Fruit fly (Drosophila melanogaster) whole organism, embryonic: Measurements from ENCODE around the gene Mdr65.

Source experiments
- BEAF-32 ChIP-seq: fragments of 200-800 bp; sonication (Bioruptor generic); optimal IDR thresholded peaks from 3 replicates; lab custom pipeline; 2017; ENCODE audit warnings: missing biosample characterization, missing genetic modification characterization, mild to moderate bottlenecking, moderate library complexity, missing genetic modification reagents
- CG15011 ChIP-seq: fragments of 200-800 bp; sonication (Bioruptor generic); optimal IDR thresholded peaks from 3 replicates; lab custom pipeline; 2018; ENCODE audit warnings: missing biosample characterization, mild to moderate bottlenecking, missing genetic modification characterization
- CG15479 ChIP-seq: fragments of 200-800 bp; sonication (Bioruptor generic); optimal IDR thresholded peaks from 3 replicates; lab custom pipeline; 2019; ENCODE audit warnings: missing biosample characterization, mild to moderate bottlenecking, missing genetic modification characterization, moderate library complexity
- CG15601 ChIP-seq: fragments of 200-800 bp; sonication (Bioruptor generic); optimal IDR thresholded peaks from 3 replicates; lab custom pipeline; 2019; ENCODE audit warnings: missing biosample characterization, mild to moderate bottlenecking, missing genetic modification characterization, moderate library complexity
- CG16813 ChIP-seq: fragments of 200-800 bp; sonication (Bioruptor generic); IDR thresholded peaks from 3 replicates; pipeline ENCODE4 v1.3.6; 2022; ENCODE audit warnings: missing biosample characterization, missing genetic modification characterization; ENCODE audit not compliant: partially characterized antibody
- CG17568 ChIP-seq: fragments of 200-800 bp; sonication (Bioruptor generic); optimal IDR thresholded peaks from 2 replicates; lab custom pipeline; 2018; ENCODE audit warnings: missing biosample characterization, mild to moderate bottlenecking, missing genetic modification characterization, moderate library complexity
- CG17802 ChIP-seq: fragments of 200-800 bp; sonication (Bioruptor generic); optimal IDR thresholded peaks from 2 replicates; lab custom pipeline; 2018; ENCODE audit warnings: missing biosample characterization, mild to moderate bottlenecking, missing genetic modification characterization, moderate library complexity
- CG18011 ChIP-seq: fragments of 200-800 bp; sonication (Bioruptor generic); optimal IDR thresholded peaks from 2 replicates; lab custom pipeline; 2017; ENCODE audit warnings: missing biosample characterization, missing genetic modification characterization, mild to moderate bottlenecking, moderate library complexity, missing genotype
- CG18262 ChIP-seq: fragments of 200-800 bp; optimal IDR thresholded peaks from 3 replicates; lab custom pipeline; 2019; ENCODE audit warnings: missing biosample characterization, mild to moderate bottlenecking, missing genetic modification characterization, moderate library complexity
- CG18764 ChIP-seq: fragments of 200-800 bp; sonication (Bioruptor generic); optimal IDR thresholded peaks from 3 replicates; lab custom pipeline; 2016; ENCODE audit warnings: missing biosample characterization, missing genetic modification characterization
- CG2199 ChIP-seq: fragments of 200-800 bp; sonication (Bioruptor generic); IDR thresholded peaks from 3 replicates; pipeline ENCODE4 v1.3.6; 2022; ENCODE audit warnings: missing biosample characterization, missing genetic modification characterization
- CG32772 ChIP-seq: fragments of 200-800 bp; sonication (Bioruptor generic); IDR thresholded peaks from 2 replicates; pipeline ENCODE4 v1.3.6; 2022; ENCODE audit warnings: missing biosample characterization, missing genetic modification characterization
- CG7786 ChIP-seq: fragments of 200-800 bp; sonication (Bioruptor generic); optimal IDR thresholded peaks from 2 replicates; lab custom pipeline; 2016; ENCODE audit warnings: missing biosample characterization, missing genetic modification characterization
- CG9817 ChIP-seq: fragments of 200-800 bp; sonication (Bioruptor generic); optimal IDR thresholded peaks from 2 replicates; lab custom pipeline; 2018; ENCODE audit warnings: missing biosample characterization, mild to moderate bottlenecking, missing genetic modification characterization, moderate library complexity
- CkIIα-i1 ChIP-seq: fragments of 200-800 bp; sonication (Bioruptor generic); IDR thresholded peaks from 2 replicates; pipeline ENCODE4 v1.3.6; 2022; ENCODE audit warnings: missing biosample characterization, missing genetic modification characterization
- Dip3 ChIP-seq: fragments of 200-800 bp; sonication (Bioruptor generic); optimal IDR thresholded peaks from 3 replicates; lab custom pipeline; 2016; ENCODE audit warnings: missing biosample characterization, missing genetic modification characterization
- E2f1 ChIP-seq: fragments of 200-800 bp; sonication (Bioruptor generic); IDR thresholded peaks from 2 replicates; pipeline ENCODE4 v1.3.6; 2022; ENCODE audit warnings: missing biosample characterization, missing genetic modification characterization
- H2.0 ChIP-seq: fragments of 200-800 bp; sonication (Bioruptor generic); IDR thresholded peaks from 2 replicates; pipeline ENCODE4 v1.3.6; 2022; ENCODE audit warnings: missing biosample characterization, missing genetic modification characterization
- Hr78 ChIP-seq, 2 experiments: fragments of 200-800 bp in 1 of 2; fragments of >200 bp in 1 of 2; sonication (Bioruptor generic) in 1 of 2; optimal IDR thresholded peaks; 2 replicates each; lab custom pipeline; 2017 to 2019; ENCODE audit warnings: missing biosample characterization in 2 of 2, missing genetic modification characterization in 2 of 2, mild to moderate bottlenecking in 1 of 2, moderate library complexity in 1 of 2
- Hsf ChIP-seq: fragments of 200-800 bp; sonication (Bioruptor generic); optimal IDR thresholded peaks from 3 replicates; lab custom pipeline; 2016; ENCODE audit warnings: missing biosample characterization, missing genetic modification characterization
- Lpt ChIP-seq: fragments of >200 bp; optimal IDR thresholded peaks from 2 replicates; lab custom pipeline; 2018; ENCODE audit warnings: missing biosample characterization, missing genetic modification characterization
- NK7.1 ChIP-seq: fragments of 200-800 bp; sonication (Bioruptor generic); optimal IDR thresholded peaks from 3 replicates; lab custom pipeline; 2016; ENCODE audit warnings: missing biosample characterization, missing genetic modification characterization
- Ravus ChIP-seq: fragments of 200-800 bp; sonication (Bioruptor generic); IDR thresholded peaks from 2 replicates; pipeline ENCODE4 v1.3.6; 2022; ENCODE audit warnings: missing biosample characterization, missing genetic modification characterization
- Stat92E ChIP-seq, 3 experiments: fragments of >200 bp in 2 of 3; fragments of 200-800 bp in 1 of 3; sonication (Bioruptor generic) in 1 of 3; optimal IDR thresholded peaks; 2 replicates each; lab custom pipeline; 2017 to 2019; ENCODE audit warnings: missing biosample characterization in 3 of 3, missing genetic modification characterization in 3 of 3, mild to moderate bottlenecking in 1 of 3, moderate library complexity in 1 of 3
- Xrp1 ChIP-seq: fragments of 200-800 bp; sonication (Bioruptor generic); IDR thresholded peaks from 2 replicates; pipeline ENCODE4 v1.3.6; 2022; ENCODE audit warnings: missing biosample characterization, missing genetic modification characterization
- abd-A ChIP-seq: fragments of 200-800 bp; sonication (Bioruptor generic); optimal IDR thresholded peaks from 3 replicates; lab custom pipeline; 2019; ENCODE audit warnings: missing biosample characterization, mild to moderate bottlenecking, missing genetic modification characterization, moderate library complexity
- ac ChIP-seq: fragments of 200-800 bp; sonication (Bioruptor generic); optimal IDR thresholded peaks from 3 replicates; lab custom pipeline; 2017; ENCODE audit warnings: missing biosample characterization, mild to moderate bottlenecking, missing genetic modification characterization
- bowl ChIP-seq: fragments of 200-800 bp; sonication (Bioruptor generic); IDR thresholded peaks from 2 replicates; pipeline ENCODE4 v1.3.6; 2022; ENCODE audit warnings: missing biosample characterization, missing genetic modification characterization
- br ChIP-seq: fragments of >200 bp; optimal IDR thresholded peaks from 2 replicates; lab custom pipeline; 2017
- cg ChIP-seq: fragments of 200-800 bp; sonication (Bioruptor generic); optimal IDR thresholded peaks from 3 replicates; lab custom pipeline; 2019; ENCODE audit warnings: missing biosample characterization, mild to moderate bottlenecking, missing genetic modification characterization, moderate library complexity
- chif ChIP-seq, 2 experiments: fragments of 200-800 bp; sonication (Bioruptor generic); optimal IDR thresholded peaks; 3 replicates each; lab custom pipeline; 2016; ENCODE audit warnings: missing biosample characterization in 2 of 2, missing genetic modification characterization in 2 of 2
- dmrt11E ChIP-seq: fragments of 200-800 bp; sonication (Bioruptor generic); optimal IDR thresholded peaks from 3 replicates; lab custom pipeline; 2018; ENCODE audit warnings: missing biosample characterization, mild to moderate bottlenecking, missing genetic modification characterization, moderate library complexity
- esg ChIP-seq: fragments of 200-800 bp; sonication (Bioruptor generic); conservative IDR thresholded peaks from 2 replicates; pipeline ENCODE4 v1.3.6; 2022; ENCODE audit warnings: missing biosample characterization, missing genetic modification characterization
- fd3F ChIP-seq: fragments of 200-800 bp; sonication (Bioruptor generic); optimal IDR thresholded peaks from 2 replicates; lab custom pipeline; 2018; ENCODE audit warnings: missing biosample characterization, mild to moderate bottlenecking, missing genetic modification characterization, moderate library complexity
- fu2 ChIP-seq: fragments of 200-800 bp; sonication (Bioruptor generic); optimal IDR thresholded peaks from 2 replicates; lab custom pipeline; 2016; ENCODE audit warnings: missing biosample characterization, missing genetic modification characterization
- grn ChIP-seq: fragments of 200-800 bp; sonication (Bioruptor generic); optimal IDR thresholded peaks from 3 replicates; lab custom pipeline; 2017; ENCODE audit warnings: missing biosample characterization, missing genetic modification characterization
- gsb ChIP-seq: fragments of 200-800 bp; sonication (Bioruptor generic); IDR thresholded peaks from 2 replicates; pipeline ENCODE4 v1.3.6; 2022; ENCODE audit warnings: missing biosample characterization, missing genetic modification characterization
- gt ChIP-seq: fragments of 200-800 bp; sonication (Bioruptor generic); IDR thresholded peaks from 2 replicates; pipeline ENCODE4 v1.3.6; 2022; ENCODE audit warnings: missing biosample characterization, missing genetic modification characterization
- ham ChIP-seq: fragments of 200-800 bp; sonication (Bioruptor generic); IDR thresholded peaks from 2 replicates; pipeline ENCODE4 v1.3.6; 2022; ENCODE audit warnings: missing biosample characterization, missing genetic modification characterization
- hbn ChIP-seq: fragments of 200-800 bp; sonication (Bioruptor generic); IDR thresholded peaks from 2 replicates; pipeline ENCODE4 v1.3.6; 2022; ENCODE audit warnings: missing biosample characterization, missing genetic modification characterization; ENCODE audit not compliant: partially characterized antibody
- hkb ChIP-seq, 2 experiments: fragments of 200-800 bp in 1 of 2; fragments of >200 bp in 1 of 2; sonication (Bioruptor generic) in 1 of 2; IDR thresholded peaks in 1 of 2; optimal IDR thresholded peaks in 1 of 2; 2 replicates each; pipeline versions ENCODE4 v1.3.6 to Lab custom; 2017 to 2022; ENCODE audit warnings: missing biosample characterization in 1 of 2, missing genetic modification characterization in 1 of 2
- hth ChIP-seq: fragments of >200 bp; optimal IDR thresholded peaks from 2 replicates; lab custom pipeline; 2017; ENCODE audit warnings: inconsistent platforms
- pum ChIP-seq: fragments of 200-800 bp; sonication (Bioruptor generic); optimal IDR thresholded peaks from 2 replicates; lab custom pipeline; 2016; ENCODE audit warnings: missing biosample characterization, missing genetic modification characterization
- sisA ChIP-seq: fragments of 200-800 bp; sonication (Bioruptor generic); IDR thresholded peaks from 2 replicates; pipeline ENCODE4 v1.3.6; 2022; ENCODE audit warnings: missing biosample characterization, missing genetic modification characterization
- trh ChIP-seq: fragments of 200-800 bp; sonication (Bioruptor generic); optimal IDR thresholded peaks from 2 replicates; lab custom pipeline; 2016; ENCODE audit warnings: missing biosample characterization, missing genetic modification characterization
- ttk ChIP-seq: fragments of 200-800 bp; sonication (Bioruptor generic); IDR thresholded peaks from 2 replicates; pipeline ENCODE4 v2.1.2; 2022; ENCODE audit warnings: missing biosample characterization, missing genetic modification characterization
- tx ChIP-seq: fragments of 200-800 bp; sonication (Bioruptor generic); optimal IDR thresholded peaks from 2 replicates; lab custom pipeline; 2016; ENCODE audit warnings: missing biosample characterization, missing genetic modification characterization
- zen2 ChIP-seq: fragments of 200-800 bp; sonication (Bioruptor generic); IDR thresholded peaks from 3 replicates; pipeline ENCODE4 v1.3.6; 2022; ENCODE audit warnings: missing biosample characterization, missing genetic modification characterization; ENCODE audit not compliant: partially characterized antibody

The Mdr65 gene

DNA sequence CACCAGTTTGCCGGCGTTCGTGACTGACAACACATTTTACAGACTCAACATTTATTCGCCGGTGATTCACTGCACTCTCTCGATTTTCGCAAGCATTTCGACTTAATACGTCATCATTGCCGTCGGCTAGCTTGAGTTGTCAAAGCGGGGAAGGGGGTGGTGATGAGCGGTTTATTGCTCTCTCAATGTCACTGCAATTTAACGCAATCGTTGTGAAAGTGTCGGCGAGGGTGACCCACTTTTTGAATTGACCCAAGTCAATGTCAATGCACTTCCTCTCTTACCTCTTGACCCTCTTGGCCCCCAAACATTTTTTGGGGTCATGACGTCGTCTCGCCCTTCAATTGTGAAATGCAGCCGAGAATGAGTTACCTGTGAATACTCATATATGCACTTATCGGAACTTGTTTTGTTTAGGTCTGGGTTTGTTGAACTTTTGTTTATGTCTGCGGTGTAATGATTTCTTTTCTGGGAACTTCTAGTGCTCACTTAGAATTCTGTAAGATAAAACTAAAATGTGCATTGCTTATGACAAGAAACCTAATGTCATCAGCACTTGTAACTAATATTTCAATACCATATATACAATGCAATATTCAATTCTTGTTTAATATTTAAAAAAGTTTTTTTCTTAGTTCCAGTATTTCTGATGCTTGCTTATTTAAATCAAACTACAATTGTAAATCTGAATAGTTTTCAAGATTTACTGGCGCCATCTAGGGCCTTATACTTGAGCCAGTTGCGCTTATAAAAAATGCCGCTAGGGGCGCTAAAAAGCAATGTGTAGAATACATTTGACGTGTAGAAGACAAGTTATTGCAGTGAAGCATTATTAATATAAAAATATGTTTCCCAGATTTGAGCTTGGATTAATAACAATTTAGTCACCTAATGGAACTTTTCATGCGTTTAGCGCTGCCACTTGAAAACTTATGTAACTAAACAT, 18.6 kb upstream of the Mdr65 start (continued):
- TF ChIP-seq CG18011 (no peak), CG15601 (peak; percentile 9), grn (no peak), Hsf (GFP tag; lab: Kevin White, UChicago) (peak; percentile 66), ttk (no peak), Ravus (GFP tag; lab: Robert Waterston, UW) (no peak), Hr78 (GFP tag; optimal IDR thresholded peaks at IDR 0.05; lab: Kevin White, UChicago) (peak in 1 of 2 experiments; percentile 80), hkb (optimal IDR thresholded peaks at IDR 0.05; lab: Kevin White, UChicago) (no peak), hkb (GFP tag; IDR thresholded peaks at IDR 0.05; lab: Robert Waterston, UW) (no peak), CG15011 (GFP tag; lab: Kevin White, UChicago) (no peak), hbn (GFP tag; lab: Robert Waterston, UW) (no peak), H2.0 (GFP tag; lab: Robert Waterston, UW) (0 out of 2 replicates have a peak, but pooled peaks have one; percentile 20), CkIIα-i1 (GFP tag; lab: Robert Waterston, UW) (no peak), ac (no peak), sisA (GFP tag; lab: Robert Waterston, UW) (peak; percentile 14; the same call in 1 of the 2 replicates), CG9817 (tag; lab: Kevin White, UChicago) (peak; percentile 59), pum (peak; percentile 28), CG2199 (GFP tag; lab: Robert Waterston, UW) (peak; percentile 84; the same call in 2 of the 3 replicates), br (no peak), cg (GFP tag; lab: Kevin White, UChicago) (no peak), ham (no peak), chif (GFP tag; optimal IDR thresholded peaks at IDR 0.05; lab: Kevin White, UChicago) (peak; percentile 3 to 63), hth (lab: Kevin White, UChicago) (no peak), CG32772 (GFP tag; lab: Robert Waterston, UW) (peak; percentile 27; the same call in 1 of the 2 replicates), gsb (GFP tag; lab: Robert Waterston, UW) (no peak), gt (GFP tag; lab: Robert Waterston, UW) (no peak), CG17802 (tag; lab: Kevin White, UChicago) (peak; percentile 7), Xrp1 (no peak), trh (GFP tag; lab: Kevin White, UChicago) (no peak), Dip3 (GFP tag; lab: Kevin White, UChicago) (peak; percentile 39), CG17568 (no peak), zen2 (no peak), abd-A (tag; lab: Kevin White, UChicago) (no peak), CG7786 (no peak), CG18262 (tag; lab: Kevin White, UChicago) (peak; percentile 50), Stat92E (GFP tag; optimal IDR thresholded peaks at IDR 0.05; lab: Kevin White, UChicago) (peak in 1 of 3 experiments; percentile 92), E2f1 (GFP tag; lab: Robert Waterston, UW) (0 out of 2 replicates have a peak, but pooled peaks have one; percentile 28), bowl (GFP tag; lab: Robert Waterston, UW) (no peak), CG16813 (no peak; the same call in 2 of the 3 replicates), fd3F (peak; percentile 13), CG18764 (no peak), esg (GFP tag; lab: Robert Waterston, UW) (no peak), fu2 (GFP tag; lab: Kevin White, UChicago) (peak; percentile 6), CG15479 (GFP tag; lab: Kevin White, UChicago) (no peak), BEAF-32 (GFP tag; lab: Kevin White, UChicago) (no peak), tx (GFP tag; lab: Kevin White, UChicago) (peak; percentile 2), Lpt (GFP tag; lab: Kevin White, UChicago) (no peak), dmrt11E (tag; lab: Kevin White, UChicago) (peak; percentile 40), NK7.1 (peak; percentile 19)
